Fruit fly (Drosophila melanogaster): ENCODE measurements around the gene CG7778.

The CG7778 gene

DNA sequence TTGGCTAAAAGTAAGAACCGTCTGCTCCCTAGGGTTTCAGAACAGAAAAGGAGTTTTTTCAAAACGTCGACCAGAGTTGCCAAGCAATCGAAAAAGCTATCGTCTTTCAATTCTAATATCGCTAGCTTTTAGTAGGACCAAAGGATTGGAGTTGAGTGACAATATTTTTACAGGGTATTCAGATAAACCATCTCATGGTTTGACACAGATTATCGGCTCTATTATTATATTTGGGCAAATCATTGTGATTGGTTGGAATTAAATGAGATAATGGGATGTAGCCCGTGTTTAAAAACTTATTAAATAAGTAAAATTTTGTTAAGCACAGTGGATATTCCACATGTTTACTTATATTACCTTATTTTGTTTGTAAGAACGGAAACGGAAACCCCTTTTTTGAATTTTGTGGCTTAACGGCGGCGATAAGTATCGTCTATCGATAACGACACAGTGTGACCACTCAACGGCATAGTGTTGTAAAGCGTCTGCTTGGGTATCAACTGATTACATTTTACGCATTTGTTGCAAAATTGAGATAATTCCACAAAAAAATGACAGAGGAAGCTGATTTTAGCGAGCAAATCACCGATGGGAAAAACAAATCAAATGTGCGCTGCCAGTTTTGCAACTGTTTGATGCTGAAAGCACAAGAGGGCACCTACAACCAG lies 26.4 kb upstream of the CG7778 start, which contains the start of the genes mtsh and strat (continued):
- no peak; the same call in 2 of the 3 replicates for TF ChIP-seq CG14050 (GFP tag; IDR thresholded peaks at IDR 0.05)
- peak; percentile 64; the same call in 2 of the 4 replicates for TF ChIP-seq Dll (GFP tag; IDR thresholded peaks at IDR 0.05; ENCODE audit: partially characterized antibody)
- no peak for TF ChIP-seq fu2 (GFP tag; optimal IDR thresholded peaks at IDR 0.05)
- TF ChIP-seq CG3995 (GFP tag; optimal IDR thresholded peaks at IDR 0.05) = peak; percentile 26
- TF ChIP-seq Fer3 (tag; optimal IDR thresholded peaks at IDR 0.05) = peak; percentile 73
- TF ChIP-seq pho (GFP tag; optimal IDR thresholded peaks at IDR 0.05) = peak; percentile 28
- TF ChIP-seq gce (GFP tag; IDR thresholded peaks at IDR 0.05) = 0 out of 3 replicates have a peak, but pooled peaks have one; percentile 35
- TF ChIP-seq CG4424 (GFP tag; optimal IDR thresholded peaks at IDR 0.05) = peak; percentile 47
- no peak for TF ChIP-seq Adf1 (GFP tag; IDR thresholded peaks at IDR 0.05)
- peak; percentile 86 for TF ChIP-seq caup (GFP tag; optimal IDR thresholded peaks at IDR 0.05; ENCODE audit: severe bottlenecking)
- TF ChIP-seq ara (GFP tag; IDR thresholded peaks at IDR 0.05) = 0 out of 2 replicates have a peak, but pooled peaks have one; percentile 42
- TF ChIP-seq nom (GFP tag; optimal IDR thresholded peaks at IDR 0.05) = peak; percentile 45
- peak; percentile 59 for TF ChIP-seq Six4 (GFP tag; optimal IDR thresholded peaks at IDR 0.05)
- peak; percentile 60; the same call in 1 of the 3 replicates for TF ChIP-seq so (GFP tag; IDR thresholded peaks at IDR 0.05)
- peak; percentile 29 for TF ChIP-seq disco-r (GFP tag; optimal IDR thresholded peaks at IDR 0.05)
- TF ChIP-seq Nf-YC (tag; optimal IDR thresholded peaks at IDR 0.05) = no peak
- no peak for TF ChIP-seq Hey (tag; optimal IDR thresholded peaks at IDR 0.05)
- TF ChIP-seq mam (GFP tag; optimal IDR thresholded peaks at IDR 0.05) = peak; percentile 59
- no peak for TF ChIP-seq klu (GFP tag; IDR thresholded peaks at IDR 0.05)
- peak; percentile 39 for TF ChIP-seq CG8281 (tag; optimal IDR thresholded peaks at IDR 0.05)
- TF ChIP-seq D (optimal IDR thresholded peaks at IDR 0.05) = no peak
- peak; percentile 53 for TF ChIP-seq D (GFP tag; optimal IDR thresholded peaks at IDR 0.05)
- peak; percentile 37 for TF ChIP-seq pb (GFP tag; optimal IDR thresholded peaks at IDR 0.05)
- TF ChIP-seq CG34224 (GFP tag; IDR thresholded peaks at IDR 0.05; ENCODE audit: partially characterized antibody) = peak; percentile 59
- peak; percentile 65 for TF ChIP-seq CG1233 (GFP tag; optimal IDR thresholded peaks at IDR 0.05)
- TF ChIP-seq CG14014 (GFP tag; IDR thresholded peaks at IDR 0.05) = peak; percentile 9; the same call in 1 of the 2 replicates
- TF ChIP-seq BtbVII (GFP tag; optimal IDR thresholded peaks at IDR 0.05) = peak; percentile 52
- TF ChIP-seq CG8765 (GFP tag; IDR thresholded peaks at IDR 0.05) = no peak
- TF ChIP-seq ATbp (GFP tag; optimal IDR thresholded peaks at IDR 0.05) = peak; percentile 33
- TF ChIP-seq zen2 (GFP tag; IDR thresholded peaks at IDR 0.05; ENCODE audit: partially characterized antibody) = no peak; the same call in 2 of the 3 replicates
- peak; percentile 45 for TF ChIP-seq fd3F (GFP tag; optimal IDR thresholded peaks at IDR 0.05)
- no peak for TF ChIP-seq ro (GFP tag; IDR thresholded peaks at IDR 0.05)
- TF ChIP-seq lola (GFP tag; optimal IDR thresholded peaks at IDR 0.05) = peak in 1 of 3 experiments; percentile 19
- TF ChIP-seq lbe (GFP tag; optimal IDR thresholded peaks at IDR 0.05) = peak; percentile 30
- peak; percentile 8 for TF ChIP-seq org-1 (GFP tag; optimal IDR thresholded peaks at IDR 0.05)
- no peak for TF ChIP-seq hkb (optimal IDR thresholded peaks at IDR 0.05)
- TF ChIP-seq hkb (GFP tag; IDR thresholded peaks at IDR 0.05) = peak; percentile 37
- TF ChIP-seq CG11723 (GFP tag; optimal IDR thresholded peaks at IDR 0.05) = peak; percentile 32
- TF ChIP-seq Dref (GFP tag; IDR thresholded peaks at IDR 0.05) = peak; percentile 90
- TF ChIP-seq BEAF-32 (GFP tag; optimal IDR thresholded peaks at IDR 0.05) = peak; percentile 59
- TF ChIP-seq CG32772 (GFP tag; IDR thresholded peaks at IDR 0.05) = no peak; the same call in 1 of the 2 replicates
- TF ChIP-seq CG5245 (GFP tag; optimal IDR thresholded peaks at IDR 0.05) = peak; percentile 22
- peak; percentile 45 for TF ChIP-seq CG4820 (GFP tag; optimal IDR thresholded peaks at IDR 0.05)
- peak; percentile 47 for TF ChIP-seq CG15479 (GFP tag; optimal IDR thresholded peaks at IDR 0.05)
- peak; percentile 52 for TF ChIP-seq Atf-2 (GFP tag; optimal IDR thresholded peaks at IDR 0.05)
- TF ChIP-seq slou (GFP tag; optimal IDR thresholded peaks at IDR 0.05) = peak; percentile 30
- peak; percentile 52 for TF ChIP-seq YL-1 (GFP tag; optimal IDR thresholded peaks at IDR 0.05)
- peak; percentile 76 for TF ChIP-seq vvl (GFP tag; IDR thresholded peaks at IDR 0.05)
- TF ChIP-seq CG16815 (GFP tag; optimal IDR thresholded peaks at IDR 0.05) = no peak

Measured in whole organism, embryonic.